Worm (Caenorhabditis elegans) whole organism, young adult: ENCODE measurements around the gene F53F8.5.

Experiments
- K11D2.4 ChIP-seq: fragments of 200-800 bp; sonication (Bioruptor generic); IDR thresholded peaks from 2 replicates; pipeline ENCODE4 v1.3.6; 2022; ENCODE audit warnings: missing genetic modification reagents, missing genetic modification characterization, missing compliant biosample characterization
- aptf-3 ChIP-seq: fragments of 200-800 bp; sonication (Bioruptor generic); IDR thresholded peaks from 2 replicates; pipeline ENCODE4 v1.3.6; 2022; ENCODE audit warnings: missing genetic modification characterization, missing compliant biosample characterization
- attf-3 ChIP-seq: fragments of 200-800 bp; sonication (Bioruptor generic); conservative IDR thresholded peaks from 2 replicates; pipeline ENCODE4 v1.3.6; 2022; ENCODE audit warnings: missing genetic modification reagents, missing genetic modification characterization, missing compliant biosample characterization
- egrh-3 ChIP-seq: fragments of 200-800 bp; sonication (Bioruptor generic); IDR thresholded peaks from 2 replicates; pipeline ENCODE4 v1.3.6; 2022; ENCODE audit warnings: missing genetic modification reagents, missing genetic modification characterization, missing compliant biosample characterization
- him-1 ChIP-seq: sonication (generic microtip); optimal IDR thresholded peaks from 2 replicates; lab custom pipeline; 2016; ENCODE audit warnings: missing genotype, missing genetic modification reagents, missing genetic modification characterization, missing compliant biosample characterization
- hlh-12 ChIP-seq: sonication (generic microtip); optimal IDR thresholded peaks from 2 replicates; lab custom pipeline; 2016; ENCODE audit warnings: missing genetic modification characterization, missing compliant biosample characterization
- lin-54 ChIP-seq: fragments of 200-800 bp; sonication (Bioruptor generic); optimal IDR thresholded peaks from 2 replicates; lab custom pipeline; 2018; ENCODE audit warnings: mild to moderate bottlenecking, missing genetic modification characterization, missing compliant biosample characterization
- lir-1 ChIP-seq: fragments of 200-800 bp; sonication (Bioruptor generic); conservative IDR thresholded peaks from 2 replicates; pipeline ENCODE4 v1.3.6; 2022; ENCODE audit warnings: missing genetic modification reagents, missing genetic modification characterization, missing compliant biosample characterization
- lsy-27 ChIP-seq: sonication (generic microtip); optimal IDR thresholded peaks from 2 replicates; lab custom pipeline; 2017; ENCODE audit warnings: missing genetic modification characterization, mild to moderate bottlenecking, missing compliant biosample characterization, antibody characterized with exemption, missing genotype, borderline replicate concordance; ENCODE audit not compliant: insufficient read depth
- madf-6 ChIP-seq: fragments of 200-800 bp; sonication (Bioruptor generic); IDR thresholded peaks from 2 replicates; pipeline ENCODE4 v1.3.6; 2022; ENCODE audit warnings: missing genetic modification reagents, missing genetic modification characterization, missing compliant biosample characterization
- sea-2 ChIP-seq: fragments of 200-800 bp; sonication (Bioruptor generic); IDR thresholded peaks from 2 replicates; pipeline ENCODE4 v1.3.6; 2022; ENCODE audit warnings: missing genetic modification characterization, missing compliant biosample characterization
- snpc-4 ChIP-seq, 5 experiments: fragments of 150-350 bp in 1 of 5; sonication (generic microtip) in 4 of 5; optimal IDR thresholded peaks; 2 replicates each; lab custom pipeline; 2014 to 2018; ENCODE audit warnings: missing genetic modification characterization in 5 of 5, missing biosample characterization in 3 of 5, antibody characterized with exemption in 2 of 5, mild to moderate bottlenecking in 2 of 5, missing compliant biosample characterization in 2 of 5, missing genotype in 2 of 5, moderate library complexity in 2 of 5, missing genetic modification reagents in 1 of 5
- unc-62 ChIP-seq: fragments of 150-350 bp; optimal IDR thresholded peaks from 2 replicates; lab custom pipeline; 2014; ENCODE audit warnings: missing biosample characterization, missing genetic modification reagents, missing genetic modification characterization

ce11 chrV:20670625-20671024, 33.2 kb downstream of the F53F8.5 start:
- TF ChIP-seq egrh-3 (GFP tag; lab: Robert Waterston, UW), result no peak
- no peak for TF ChIP-seq K11D2.4 (GFP tag; lab: Robert Waterston, UW)
- TF ChIP-seq snpc-4 (GFP tag; optimal IDR thresholded peaks at IDR 0.05; lab: Kevin White, UChicago), result no peak
- TF ChIP-seq snpc-4 (tag; optimal IDR thresholded peaks at IDR 0.05; lab: Kevin White, UChicago), result no peak
- no peak for TF ChIP-seq attf-3 (GFP tag; lab: Robert Waterston, UW)
- TF ChIP-seq sea-2 (GFP tag; lab: Robert Waterston, UW), result no peak
- no peak for TF ChIP-seq him-1 (tag; lab: Kevin White, UChicago)
- TF ChIP-seq aptf-3 (GFP tag; lab: Robert Waterston, UW), result no peak
- TF ChIP-seq unc-62, result no peak
- no peak for TF ChIP-seq madf-6
- TF ChIP-seq lin-54 (GFP tag; lab: Kevin White, UChicago), result no peak
- TF ChIP-seq lsy-27 (tag; lab: Kevin White, UChicago), result no peak
- TF ChIP-seq lir-1, result no peak
- no peak for TF ChIP-seq hlh-12 (tag; lab: Kevin White, UChicago)
